Worm (Caenorhabditis elegans) whole organism, L3 larva: Measurements from ENCODE around the gene sul-2.

Experiments used
- ZK546.5 ChIP-seq: sonication (generic microtip); optimal IDR thresholded peaks from 2 replicates; lab custom pipeline; 2017; ENCODE audit warnings: missing biosample characterization, missing genetic modification characterization
- egl-27 ChIP-seq: sonication (generic microtip); optimal IDR thresholded peaks from 4 replicates; lab custom pipeline; 2017; ENCODE audit warnings: missing biosample characterization, missing genetic modification reagents, missing genetic modification characterization
- fkh-10 ChIP-seq: sonication (generic microtip); optimal IDR thresholded peaks from 2 replicates; lab custom pipeline; 2017; ENCODE audit warnings: missing biosample characterization, missing genetic modification reagents, missing genetic modification characterization
- jun-1 ChIP-seq: fragments of 150-350 bp; optimal IDR thresholded peaks from 2 replicates; lab custom pipeline; 2014; ENCODE audit warnings: missing biosample characterization, missing genetic modification reagents, missing genetic modification characterization
- lin-15B ChIP-seq: fragments of 150-350 bp; optimal IDR thresholded peaks from 2 replicates; lab custom pipeline; 2014; ENCODE audit warnings: missing biosample characterization, missing genetic modification characterization
- nhr-12 ChIP-seq: fragments of 150-350 bp; optimal IDR thresholded peaks from 2 replicates; lab custom pipeline; 2014; ENCODE audit warnings: missing biosample characterization, missing genetic modification characterization
- nhr-237 ChIP-seq: fragments of 150-350 bp; optimal IDR thresholded peaks from 2 replicates; lab custom pipeline; 2014; ENCODE audit warnings: missing biosample characterization, missing genetic modification characterization
- nhr-76 ChIP-seq: fragments of 150-350 bp; sonication (generic microtip); optimal IDR thresholded peaks from 5 replicates; lab custom pipeline; 2014; ENCODE audit warnings: missing biosample characterization, missing genetic modification characterization
- pqm-1 ChIP-seq: fragments of 150-350 bp; optimal IDR thresholded peaks from 2 replicates; lab custom pipeline; 2017; ENCODE audit warnings: missing biosample characterization, missing genetic modification characterization, inconsistent platforms
- tbx-2 ChIP-seq: sonication (generic microtip); optimal IDR thresholded peaks from 2 replicates; lab custom pipeline; 2016; ENCODE audit warnings: mild to moderate bottlenecking, missing genetic modification characterization, missing compliant biosample characterization
- unc-62 ChIP-seq: fragments of 150-350 bp; sonication (generic microtip); optimal IDR thresholded peaks from 4 replicates; lab custom pipeline; 2014; ENCODE audit warnings: missing biosample characterization, missing genetic modification reagents, missing genetic modification characterization

ce11 chrV:8130149-8130661 lies 27.3 kb upstream of the sul-2 start, which contains the start of gene snap-1:
- TF ChIP-seq nhr-76 (tag; lab: Kevin White, UChicago) = no peak
- TF ChIP-seq fkh-10 = no peak
- no peak for TF ChIP-seq jun-1 (tag; lab: Kevin White, UChicago)
- no peak for TF ChIP-seq nhr-237 (tag; lab: Kevin White, UChicago)
- TF ChIP-seq egl-27 (tag; lab: Kevin White, UChicago) = no peak
- peak; percentile 11 for TF ChIP-seq pqm-1 (tag; lab: Kevin White, UChicago)
- no peak for TF ChIP-seq unc-62 (GFP tag; lab: Kevin White, UChicago)
- TF ChIP-seq ZK546.5 (tag; lab: Kevin White, UChicago) = no peak
- TF ChIP-seq nhr-12 (tag; lab: Kevin White, UChicago) = no peak
- TF ChIP-seq lin-15B = peak; percentile 72
- TF ChIP-seq tbx-2 (tag; lab: Kevin White, UChicago) = no peak
